Worm (Caenorhabditis elegans) whole organism, L3 larva: ENCODE measurements around the gene srsx-31.

ENCODE experiments used
- ZK546.5 ChIP-seq: sonication (generic microtip); optimal IDR thresholded peaks from 2 replicates; lab custom pipeline; 2017; ENCODE audit warnings: missing biosample characterization, missing genetic modification characterization
- eor-1 ChIP-seq, 2 experiments: fragments of 150-350 bp; optimal IDR thresholded peaks; 2 replicates each; lab custom pipeline; 2014 to 2018; ENCODE audit warnings: missing biosample characterization in 2 of 2, missing genetic modification characterization in 2 of 2
- lsy-12 ChIP-seq: sonication (generic microtip); optimal IDR thresholded peaks from 2 replicates; lab custom pipeline; 2016; ENCODE audit warnings: mild to moderate bottlenecking, missing genetic modification characterization, missing compliant biosample characterization
- nhr-12 ChIP-seq: fragments of 150-350 bp; optimal IDR thresholded peaks from 2 replicates; lab custom pipeline; 2014; ENCODE audit warnings: missing biosample characterization, missing genetic modification characterization
- nhr-28 ChIP-seq: fragments of 150-350 bp; optimal IDR thresholded peaks from 2 replicates; lab custom pipeline; 2014; ENCODE audit warnings: missing biosample characterization, missing genetic modification characterization
- nhr-77 ChIP-seq: fragments of 150-350 bp; optimal IDR thresholded peaks from 2 replicates; lab custom pipeline; 2014; ENCODE audit warnings: missing biosample characterization, missing genetic modification characterization
- unc-39 ChIP-seq: sonication (generic microtip); optimal IDR thresholded peaks from 4 replicates; lab custom pipeline; 2017; ENCODE audit warnings: missing biosample characterization, missing genetic modification characterization
- ztf-11 ChIP-seq: fragments of 150-350 bp; optimal IDR thresholded peaks from 2 replicates; lab custom pipeline; 2014; ENCODE audit warnings: missing biosample characterization, missing genetic modification characterization

DNA sequence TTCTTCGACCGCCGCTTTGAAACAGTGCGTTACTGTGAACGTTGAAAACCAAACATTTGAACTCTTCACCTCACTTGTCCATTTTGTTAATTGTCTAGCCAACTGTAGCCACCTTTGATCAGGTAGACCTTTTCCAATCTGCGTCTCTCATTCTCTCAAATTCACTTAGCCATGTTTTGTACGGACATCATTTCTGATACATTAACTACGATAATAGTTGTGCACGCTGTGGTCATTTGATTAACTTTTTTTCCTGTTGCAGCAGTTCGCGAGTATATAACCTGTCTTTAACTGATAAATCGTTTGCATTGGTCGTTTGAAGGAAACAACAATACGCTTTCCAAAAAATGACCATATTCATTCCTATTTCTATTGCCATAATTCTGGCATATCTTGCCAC is 37.5 kb downstream of the srsx-31 start, which contains the start of gene cyp-29A2:
- TF ChIP-seq nhr-28 (tag; lab: Kevin White, UChicago), result no peak
- no peak for TF ChIP-seq ZK546.5 (tag; lab: Kevin White, UChicago)
- TF ChIP-seq nhr-77, result no peak
- no peak for TF ChIP-seq ztf-11 (tag; lab: Kevin White, UChicago)
- no peak for TF ChIP-seq lsy-12 (tag; lab: Kevin White, UChicago)
- no peak for TF ChIP-seq eor-1 (tag; optimal IDR thresholded peaks at IDR 0.05; lab: Kevin White, UChicago)
- TF ChIP-seq nhr-12 (tag; lab: Kevin White, UChicago), result no peak
- TF ChIP-seq unc-39 (tag; lab: Kevin White, UChicago), result no peak
